Fruit fly (Drosophila melanogaster) whole organism, adult: ENCODE results near the gene Baldspot.

Experiments
- CG14711 ChIP-seq: fragments of 200-800 bp; sonication (Bioruptor generic); optimal IDR thresholded peaks from 2 replicates; lab custom pipeline; 2018; ENCODE audit warnings: missing biosample characterization, mild to moderate bottlenecking, missing genetic modification characterization, moderate library complexity
- CG7045 ChIP-seq: fragments of 200-800 bp; sonication (Bioruptor generic); optimal IDR thresholded peaks from 2 replicates; lab custom pipeline; 2017; ENCODE audit warnings: missing biosample characterization, mild to moderate bottlenecking, missing genetic modification characterization
- CG7101 ChIP-seq: fragments of 200-800 bp; sonication (Bioruptor generic); optimal IDR thresholded peaks from 2 replicates; lab custom pipeline; 2018; ENCODE audit warnings: missing biosample characterization, mild to moderate bottlenecking, missing genetic modification characterization, moderate library complexity
- tj ChIP-seq: fragments of 200-800 bp; sonication (Bioruptor generic); optimal IDR thresholded peaks from 3 replicates; lab custom pipeline; 2017; ENCODE audit warnings: missing biosample characterization, mild to moderate bottlenecking, missing genetic modification characterization, moderate library complexity

dm6 chr3L:16699292-16700026 is 38.0 kb upstream of the Baldspot start:
- TF ChIP-seq tj (GFP tag; lab: Kevin White, UChicago) (no peak), CG7045 (GFP tag; lab: Kevin White, UChicago) (no peak), CG7101 (tag; lab: Kevin White, UChicago) (no peak), CG14711 (no peak)
